Worm (Caenorhabditis elegans) whole organism, L2 larva: ENCODE results near the gene bus-19.

Experiments used
- C34F6.9 ChIP-seq: fragments of 150-350 bp; optimal IDR thresholded peaks from 2 replicates; lab custom pipeline; 2014; ENCODE audit warnings: missing biosample characterization, missing genetic modification characterization
- F13H6.1 ChIP-seq: sonication (generic microtip); optimal IDR thresholded peaks from 2 replicates; lab custom pipeline; 2016; ENCODE audit warnings: missing genetic modification characterization, missing compliant biosample characterization
- R02D3.7 ChIP-seq: fragments of 150-350 bp; optimal IDR thresholded peaks from 2 replicates; lab custom pipeline; 2014; ENCODE audit warnings: missing biosample characterization, missing genetic modification characterization
- Y55F3AM.14 ChIP-seq: fragments of 200-800 bp; sonication (Bioruptor generic); optimal IDR thresholded peaks from 2 replicates; lab custom pipeline; 2018; ENCODE audit warnings: mild to moderate bottlenecking, missing genetic modification characterization, missing compliant biosample characterization
- ZK546.5 ChIP-seq: sonication (generic microtip); optimal IDR thresholded peaks from 2 replicates; lab custom pipeline; 2017; ENCODE audit warnings: missing biosample characterization, missing genetic modification characterization
- ama-1 ChIP-seq: fragments of 150-350 bp; optimal IDR thresholded peaks from 2 replicates; lab custom pipeline; 2018; ENCODE audit warnings: inconsistent platforms
- blmp-1 ChIP-seq: sonication (generic microtip); optimal IDR thresholded peaks from 2 replicates; lab custom pipeline; 2017; ENCODE audit warnings: missing genetic modification characterization, mild to moderate bottlenecking, missing compliant biosample characterization, antibody characterized with exemption, moderate library complexity; ENCODE audit not compliant: insufficient read depth
- ceh-16 ChIP-seq: fragments of 150-350 bp; optimal IDR thresholded peaks from 2 replicates; lab custom pipeline; 2014; ENCODE audit warnings: missing biosample characterization, missing genetic modification characterization
- ceh-82 ChIP-seq: fragments of 150-350 bp; optimal IDR thresholded peaks from 2 replicates; lab custom pipeline; 2014; ENCODE audit warnings: missing biosample characterization, missing genetic modification characterization
- crh-2 ChIP-seq: sonication (generic microtip); optimal IDR thresholded peaks from 2 replicates; lab custom pipeline; 2017; ENCODE audit warnings: missing biosample characterization, missing genetic modification characterization
- dmd-4 ChIP-seq: sonication (generic microtip); optimal IDR thresholded peaks from 2 replicates; lab custom pipeline; 2017; ENCODE audit warnings: missing biosample characterization, missing genetic modification characterization
- egl-27 ChIP-seq: sonication (generic microtip); optimal IDR thresholded peaks from 3 replicates; lab custom pipeline; 2017; ENCODE audit warnings: missing biosample characterization, missing genetic modification reagents, missing genetic modification characterization
- elt-1 ChIP-seq: fragments of 150-350 bp; optimal IDR thresholded peaks from 2 replicates; lab custom pipeline; 2014; ENCODE audit warnings: missing biosample characterization, missing genetic modification characterization
- fos-1 ChIP-seq: fragments of 150-350 bp; optimal IDR thresholded peaks from 2 replicates; lab custom pipeline; 2014; ENCODE audit warnings: missing biosample characterization, missing genetic modification characterization
- lin-11 ChIP-seq: fragments of 150-350 bp; sonication (generic microtip); optimal IDR thresholded peaks from 2 replicates; lab custom pipeline; 2014; ENCODE audit warnings: missing biosample characterization, missing genetic modification characterization, inconsistent platforms, mixed read lengths
- lin-39 ChIP-seq: fragments of 150-350 bp; optimal IDR thresholded peaks from 2 replicates; lab custom pipeline; 2014; ENCODE audit warnings: missing biosample characterization, missing genetic modification reagents, missing genetic modification characterization
- lsy-2 ChIP-seq, 2 experiments: fragments of 150-350 bp in 1 of 2; sonication (generic microtip) in 1 of 2; optimal IDR thresholded peaks; 2 replicates each; lab custom pipeline; 2014 to 2017; ENCODE audit warnings: missing biosample characterization in 2 of 2, missing genetic modification characterization in 2 of 2
- mab-5 ChIP-seq: fragments of 150-350 bp; optimal IDR thresholded peaks from 2 replicates; lab custom pipeline; 2014; ENCODE audit warnings: missing biosample characterization, missing genetic modification characterization
- mbf-1 ChIP-seq: sonication (generic microtip); optimal IDR thresholded peaks from 2 replicates; lab custom pipeline; 2017; ENCODE audit warnings: missing biosample characterization, missing genetic modification characterization
- mdl-1 ChIP-seq, 2 experiments: fragments of 150-350 bp in 1 of 2; sonication (generic microtip) in 1 of 2; optimal IDR thresholded peaks; 2 replicates each; lab custom pipeline; 2017; ENCODE audit warnings: missing biosample characterization in 2 of 2, missing genetic modification characterization in 2 of 2
- nhr-11 ChIP-seq: fragments of 150-350 bp; optimal IDR thresholded peaks from 2 replicates; lab custom pipeline; 2014; ENCODE audit warnings: missing biosample characterization, missing genetic modification characterization
- nhr-129 ChIP-seq: fragments of 150-350 bp; optimal IDR thresholded peaks from 2 replicates; lab custom pipeline; 2014; ENCODE audit warnings: missing biosample characterization, missing genetic modification characterization
- nhr-21 ChIP-seq: fragments of 150-350 bp; optimal IDR thresholded peaks from 2 replicates; lab custom pipeline; 2014; ENCODE audit warnings: missing biosample characterization, missing genetic modification characterization
- nhr-23 ChIP-seq: fragments of 150-350 bp; optimal IDR thresholded peaks from 2 replicates; lab custom pipeline; 2014; ENCODE audit warnings: missing biosample characterization, missing genetic modification reagents, missing genetic modification characterization
- nhr-25 ChIP-seq: fragments of 150-350 bp; sonication (generic microtip); optimal IDR thresholded peaks from 3 replicates; lab custom pipeline; 2014; ENCODE audit warnings: missing biosample characterization, missing genetic modification characterization
- nhr-77 ChIP-seq: fragments of 150-350 bp; optimal IDR thresholded peaks from 2 replicates; lab custom pipeline; 2014; ENCODE audit warnings: missing biosample characterization, missing genetic modification characterization
- peb-1 ChIP-seq: fragments of 150-350 bp; optimal IDR thresholded peaks from 2 replicates; lab custom pipeline; 2014; ENCODE audit warnings: missing biosample characterization, missing genetic modification characterization
- sem-4 ChIP-seq: fragments of 150-350 bp; optimal IDR thresholded peaks from 2 replicates; lab custom pipeline; 2014; ENCODE audit warnings: missing biosample characterization, missing genetic modification reagents, missing genetic modification characterization
- skn-1 ChIP-seq: sonication (generic microtip); optimal IDR thresholded peaks from 2 replicates; lab custom pipeline; 2017; ENCODE audit warnings: missing biosample characterization, missing genetic modification characterization
- sma-9 ChIP-seq, 2 experiments: fragments of 150-350 bp in 1 of 2; sonication (generic microtip) in 1 of 2; optimal IDR thresholded peaks; 2 replicates each; lab custom pipeline; 2014 to 2016; ENCODE audit warnings: missing genetic modification characterization in 2 of 2, mild to moderate bottlenecking in 1 of 2, missing biosample characterization in 1 of 2, missing compliant biosample characterization in 1 of 2, missing genetic modification reagents in 1 of 2, moderate library complexity in 1 of 2
- ztf-1 ChIP-seq: fragments of 200-800 bp; sonication (Bioruptor generic); conservative IDR thresholded peaks from 2 replicates; pipeline ENCODE4 v1.3.6; 2022; ENCODE audit warnings: missing genetic modification characterization, missing compliant biosample characterization
- ztf-11 ChIP-seq: sonication (generic microtip); optimal IDR thresholded peaks from 2 replicates; lab custom pipeline; 2017; ENCODE audit warnings: missing biosample characterization, missing genetic modification characterization
- ztf-4 ChIP-seq: fragments of 150-350 bp; optimal IDR thresholded peaks from 2 replicates; lab custom pipeline; 2014; ENCODE audit warnings: missing biosample characterization, missing genetic modification characterization

Gene bus-19

ce11 chrV:12869948-12870347 lies 1.9 kb upstream of the bus-19 start, which contains the start of gene T07F10.3 (continued):
- TF ChIP-seq sma-9 (GFP tag; optimal IDR thresholded peaks at IDR 0.05; lab: Kevin White, UChicago), result peak; percentile 97
- no peak for TF ChIP-seq sma-9 (tag; optimal IDR thresholded peaks at IDR 0.05; lab: Kevin White, UChicago)
- TF ChIP-seq mab-5 (tag; lab: Kevin White, UChicago), result peak; percentile 83
- no peak for TF ChIP-seq nhr-11 (tag; lab: Kevin White, UChicago)
- peak; percentile 86 for TF ChIP-seq C34F6.9 (tag; lab: Kevin White, UChicago)
- TF ChIP-seq mdl-1 (tag; optimal IDR thresholded peaks at IDR 0.05; lab: Kevin White, UChicago), result no peak
- TF ChIP-seq R02D3.7, result peak; percentile 61
- TF ChIP-seq ztf-1 (GFP tag; lab: Robert Waterston, UW), result no peak
- TF ChIP-seq blmp-1 (tag; lab: Kevin White, UChicago), result peak; percentile 36
- TF ChIP-seq ztf-11 (tag; lab: Kevin White, UChicago), result no peak
- TF ChIP-seq skn-1, result peak; percentile 30
- no peak for TF ChIP-seq dmd-4 (tag; lab: Kevin White, UChicago)
- TF ChIP-seq ama-1 (lab: Kevin White, UChicago), result peak; percentile 34
- TF ChIP-seq nhr-21, result peak; percentile 80
- TF ChIP-seq ceh-82 (tag; lab: Kevin White, UChicago), result no peak
- no peak for TF ChIP-seq elt-1
- no peak for TF ChIP-seq ztf-4
- TF ChIP-seq nhr-25 (tag; lab: Kevin White, UChicago), result peak; percentile 83
- no peak for TF ChIP-seq lin-39
- no peak for TF ChIP-seq nhr-23 (tag; lab: Kevin White, UChicago)

ce11 chrV:12870740-12871139 lies 1.1 kb upstream of the bus-19 start:
- TF ChIP-seq F13H6.1 (tag; lab: Kevin White, UChicago) (peak; percentile 40), ZK546.5 (tag; lab: Kevin White, UChicago) (no peak), C34F6.9 (tag; lab: Kevin White, UChicago) (no peak), mab-5 (tag; lab: Kevin White, UChicago) (no peak), lsy-2 (tag; optimal IDR thresholded peaks at IDR 0.05; lab: Kevin White, UChicago) (no peak), nhr-129 (tag; lab: Kevin White, UChicago) (peak; percentile 17)

- TF ChIP-seq egl-27 (tag; lab: Kevin White, UChicago) (no peak), nhr-77 (no peak), blmp-1 (tag; lab: Kevin White, UChicago) (peak; percentile 4)
Observed at ce11 chrV:12875850-12876249, 4.0 kb downstream of the bus-19 start.

ce11 chrV:12876708-12877107 lies 4.9 kb downstream of the bus-19 start:
- TF ChIP-seq sem-4 (tag; lab: Kevin White, UChicago) (no peak), sma-9 (GFP tag; optimal IDR thresholded peaks at IDR 0.05; lab: Kevin White, UChicago) (peak; percentile 58), sma-9 (tag; optimal IDR thresholded peaks at IDR 0.05; lab: Kevin White, UChicago) (no peak), crh-2 (tag; lab: Kevin White, UChicago) (peak; percentile 20), peb-1 (no peak), fos-1 (tag; lab: Kevin White, UChicago) (peak; percentile 48), egl-27 (tag; lab: Kevin White, UChicago) (no peak)

- TF ChIP-seq skn-1, result no peak
- TF ChIP-seq mbf-1 (tag; lab: Kevin White, UChicago), result no peak
- peak; percentile 28 for TF ChIP-seq fos-1 (tag; lab: Kevin White, UChicago)
- TF ChIP-seq lin-11 (tag; lab: Kevin White, UChicago), result no peak
- TF ChIP-seq, all 48 proteins: peak for 1
Observed at ce11 chrV:12877579-12877978, 5.7 kb downstream of the bus-19 start.

- TF ChIP-seq ceh-16 (tag; lab: Kevin White, UChicago) (no peak), sem-4 (tag; lab: Kevin White, UChicago) (no peak), Y55F3AM.14 (GFP tag; lab: Kevin White, UChicago) (no peak), ceh-82 (tag; lab: Kevin White, UChicago) (no peak), nhr-21 (peak; percentile 14)
Observed at ce11 chrV:12879349-12879748, 7.5 kb downstream of the bus-19 start.
